7 worm cellular contexts compared by ENCODE assay signal in genomic region chrV:11176693-11177304, ce11.
TF ChIP-seq lines count a peak whose summit lies in the region.
"Not testable (repeated sequence)": the region's sequence is repeated elsewhere in the genome, so short reads cannot be mapped to it uniquely, and the experiment has no call there.

No protein-coding gene starts in this region.

TF ChIP-seq in whole organism, L1 larva, 84 proteins besides CTCF, POLR2A, EP300 and RAD21 (continues in another document):
- TF ChIP-seq elt-2 (tag; optimal IDR thresholded peaks at IDR 0.05; lab: Kevin White, UChicago), result peak; percentile 93
- TF ChIP-seq efl-1 (optimal IDR thresholded peaks at IDR 0.05; lab: Kevin White, UChicago), result peak in 1 of 2 experiments; percentile 17
- peak in 1 of 2 experiments; percentile 85 for TF ChIP-seq efl-1 (GFP tag; optimal IDR thresholded peaks at IDR 0.05 in 1 of 2; lab: Kevin White, UChicago)
- TF ChIP-seq nhr-20 (tag; optimal IDR thresholded peaks at IDR 0.05; lab: Kevin White, UChicago), result peak; percentile 74
- TF ChIP-seq nhr-77 (tag; optimal IDR thresholded peaks at IDR 0.05; lab: Kevin White, UChicago), result peak; percentile 13
- TF ChIP-seq elt-3 (tag; optimal IDR thresholded peaks at IDR 0.05; lab: Kevin White, UChicago), result peak in 4 of 6 experiments; percentile 16 to 55 (median 40)
- TF ChIP-seq ceh-88 (GFP tag; IDR thresholded peaks at IDR 0.05; lab: Robert Waterston, UW), result 0 out of 2 replicates have a peak, but pooled peaks have one; percentile 2
- peak; percentile 82 for TF ChIP-seq rnt-1 (tag; optimal IDR thresholded peaks at IDR 0.05; lab: Kevin White, UChicago)
- peak in 1 of 2 experiments; percentile 11 for TF ChIP-seq lsy-2 (tag; optimal IDR thresholded peaks at IDR 0.05; lab: Kevin White, UChicago)
- peak; percentile 82 for TF ChIP-seq nhr-90 (tag; optimal IDR thresholded peaks at IDR 0.05; lab: Kevin White, UChicago; ENCODE audit: poor library complexity)
- TF ChIP-seq xbp-1 (tag; optimal IDR thresholded peaks at IDR 0.05; lab: Kevin White, UChicago), result peak; percentile 10
- TF ChIP-seq nhr-85 (tag; lab: Kevin White, UChicago), result peak; percentile 86

TF ChIP-seq in whole organism, L2 larva, 48 proteins besides CTCF, POLR2A, EP300 and RAD21:
- TF ChIP-seq fos-1 (tag; optimal IDR thresholded peaks at IDR 0.05; lab: Kevin White, UChicago) (peak; percentile 45), F13H6.1 (tag; optimal IDR thresholded peaks at IDR 0.05; lab: Kevin White, UChicago) (peak; percentile 65), snpc-4 (tag; optimal IDR thresholded peaks at IDR 0.05; lab: Kevin White, UChicago) (peak; percentile 96), gmeb-1 (tag; optimal IDR thresholded peaks at IDR 0.05; lab: Kevin White, UChicago) (peak; percentile 33), nhr-129 (tag; optimal IDR thresholded peaks at IDR 0.05; lab: Kevin White, UChicago) (peak; percentile 29), mdl-1 (tag; optimal IDR thresholded peaks at IDR 0.05; lab: Kevin White, UChicago) (peak in 1 of 2 experiments; percentile 23), lin-13 (GFP tag; optimal IDR thresholded peaks at IDR 0.05; lab: Kevin White, UChicago) (peak; percentile 21), nhr-21 (tag; optimal IDR thresholded peaks at IDR 0.05; lab: Kevin White, UChicago) (peak; percentile 59), sma-3 (GFP tag; optimal IDR thresholded peaks at IDR 0.05; lab: Kevin White, UChicago) (peak; percentile 69), crh-2 (tag; optimal IDR thresholded peaks at IDR 0.05; lab: Kevin White, UChicago) (peak; percentile 24), sma-9 (GFP tag; optimal IDR thresholded peaks at IDR 0.05; lab: Kevin White, UChicago) (peak; percentile 87)
- not testable (repeated sequence) for TF ChIP-seq sma-9 (tag; optimal IDR thresholded peaks at IDR 0.05; lab: Kevin White, UChicago)

TF ChIP-seq in whole organism, L3 larva, 47 proteins besides CTCF, POLR2A, EP300 and RAD21:
- TF ChIP-seq R02D3.7 (tag; optimal IDR thresholded peaks at IDR 0.05; lab: Kevin White, UChicago), result peak; percentile 5
- peak; percentile 61 for TF ChIP-seq nhr-43 (tag; optimal IDR thresholded peaks at IDR 0.05; lab: Kevin White, UChicago; ENCODE audit: poor library complexity, severe bottlenecking)
- peak; percentile 97 for TF ChIP-seq snpc-4 (tag; optimal IDR thresholded peaks at IDR 0.05; lab: Kevin White, UChicago)
- peak; percentile 65 for TF ChIP-seq pqm-1 (tag; optimal IDR thresholded peaks at IDR 0.05; lab: Kevin White, UChicago)
- TF ChIP-seq elt-2 (tag; optimal IDR thresholded peaks at IDR 0.05; lab: Kevin White, UChicago), result peak; percentile 76
- TF ChIP-seq nfya-1 (tag; optimal IDR thresholded peaks at IDR 0.05; lab: Kevin White, UChicago; ENCODE audit: insufficient read depth), result peak; percentile 14
- TF ChIP-seq ama-1 (optimal IDR thresholded peaks at IDR 0.05; lab: Kevin White, UChicago), result peak; percentile 47
- TF ChIP-seq nhr-77 (tag; optimal IDR thresholded peaks at IDR 0.05; lab: Kevin White, UChicago), result peak; percentile 38

TF ChIP-seq in whole organism, L4 larva, 104 proteins besides CTCF, POLR2A, EP300 and RAD21 (continues in another document):
- TF ChIP-seq zip-2 (tag; optimal IDR thresholded peaks at IDR 0.05; lab: Kevin White, UChicago) (peak; percentile 26), hlh-30 (tag; optimal IDR thresholded peaks at IDR 0.05; lab: Kevin White, UChicago; ENCODE audit: insufficient read depth) (peak; percentile 46), Y48G9A.11 (GFP tag; IDR thresholded peaks at IDR 0.05; lab: Robert Waterston, UW) (peak; percentile 60), pha-4 (GFP tag; IDR thresholded peaks at IDR 0.05; lab: Robert Waterston, UW) (peak; percentile 69), dve-1 (tag; optimal IDR thresholded peaks at IDR 0.05; lab: Kevin White, UChicago; ENCODE audit: insufficient read depth) (peak; percentile 70), F10B5.3 (tag; optimal IDR thresholded peaks at IDR 0.05; lab: Kevin White, UChicago) (peak; percentile 35), nhr-102 (tag; optimal IDR thresholded peaks at IDR 0.05; lab: Kevin White, UChicago) (peak; percentile 76), F49E8.2 (tag; optimal IDR thresholded peaks at IDR 0.05; lab: Kevin White, UChicago; ENCODE audit: borderline replicate concordance) (peak; percentile 84), mep-1 (tag; optimal IDR thresholded peaks at IDR 0.05; lab: Kevin White, UChicago) (peak; percentile 50), nhr-41 (GFP tag; IDR thresholded peaks at IDR 0.05; lab: Robert Waterston, UW) (0 out of 2 replicates have a peak, but pooled peaks have one; percentile 7), ceh-44 (GFP tag; IDR thresholded peaks at IDR 0.05; lab: Robert Waterston, UW) (peak; percentile 81), php-3 (GFP tag; IDR thresholded peaks at IDR 0.05; lab: Robert Waterston, UW) (peak; percentile 60), arid-1 (GFP tag; conservative IDR thresholded peaks at IDR 0.05; lab: Robert Waterston, UW) (peak; percentile 85)
- not testable (repeated sequence) for TF ChIP-seq pha-4 (tag; optimal IDR thresholded peaks at IDR 0.05; lab: Kevin White, UChicago)

TF ChIP-seq in whole organism, late embryonic, 69 proteins besides CTCF, POLR2A, EP300 and RAD21:
- TF ChIP-seq elt-2 (tag; optimal IDR thresholded peaks at IDR 0.05; lab: Kevin White, UChicago), result peak; percentile 46

TF ChIP-seq in whole organism, mixed stage, embryonic, 35 proteins besides CTCF, POLR2A, EP300 and RAD21:
- peak; percentile 2 for TF ChIP-seq sem-2 (GFP tag; optimal IDR thresholded peaks at IDR 0.05; lab: Kevin White, UChicago)

TF ChIP-seq in whole organism, young adult, 124 proteins besides CTCF, POLR2A, EP300 and RAD21 (continues in another document):
- peak; percentile 76; the same call in 1 of the 2 replicates for TF ChIP-seq Y53G8AR.9 (GFP tag; conservative IDR thresholded peaks at IDR 0.05; lab: Robert Waterston, UW)
- peak; percentile 98 for TF ChIP-seq pbrm-1 (GFP tag; IDR thresholded peaks at IDR 0.05; lab: Robert Waterston, UW)
- TF ChIP-seq F49E8.2 (tag; optimal IDR thresholded peaks at IDR 0.05; lab: Kevin White, UChicago; ENCODE audit: insufficient read depth), result peak; percentile 89
- TF ChIP-seq mcd-1 (GFP tag; IDR thresholded peaks at IDR 0.05; lab: Robert Waterston, UW), result peak; percentile 80
- TF ChIP-seq Y56A3A.18 (GFP tag; IDR thresholded peaks at IDR 0.05; lab: Robert Waterston, UW), result peak; percentile 89
- peak; percentile 79 for TF ChIP-seq tbp1 (GFP tag; optimal IDR thresholded peaks at IDR 0.05; lab: Kevin White, UChicago)
- TF ChIP-seq snpc-1.1 (tag; optimal IDR thresholded peaks at IDR 0.05; lab: Kevin White, UChicago; ENCODE audit: insufficient read depth), result peak; percentile 95
- peak; percentile 19 for TF ChIP-seq ceh-27 (GFP tag; optimal IDR thresholded peaks at IDR 0.05; lab: Kevin White, UChicago)
- TF ChIP-seq madf-8 (GFP tag; conservative IDR thresholded peaks at IDR 0.05; lab: Robert Waterston, UW), result peak; percentile 35; the same call in 1 of the 2 replicates
- TF ChIP-seq xnd-1 (tag; optimal IDR thresholded peaks at IDR 0.05; lab: Kevin White, UChicago), result peak; percentile 10
- TF ChIP-seq tlf-1 (GFP tag; optimal IDR thresholded peaks at IDR 0.05; lab: Kevin White, UChicago), result peak; percentile 38
- peak; percentile 69; the same call in 1 of the 2 replicates for TF ChIP-seq ekl-4 (GFP tag; IDR thresholded peaks at IDR 0.05; lab: Robert Waterston, UW)
- peak; percentile 94 for TF ChIP-seq snpc-1.3 (tag; optimal IDR thresholded peaks at IDR 0.05; lab: Kevin White, UChicago; ENCODE audit: insufficient read depth)
- peak; percentile 43; the same call in 1 of the 2 replicates for TF ChIP-seq aptf-2 (GFP tag; conservative IDR thresholded peaks at IDR 0.05; lab: Robert Waterston, UW)
- TF ChIP-seq egrh-3 (GFP tag; IDR thresholded peaks at IDR 0.05; lab: Robert Waterston, UW), result 0 out of 2 replicates have a peak, but pooled peaks have one; percentile 6
- peak; percentile 17 for TF ChIP-seq hrde-1 (tag; optimal IDR thresholded peaks at IDR 0.05; lab: Kevin White, UChicago; ENCODE audit: borderline replicate concordance)
- peak; percentile 23 for TF ChIP-seq ets-4 (GFP tag; optimal IDR thresholded peaks at IDR 0.05; lab: Kevin White, UChicago)
- TF ChIP-seq ceh-91 (GFP tag; IDR thresholded peaks at IDR 0.05; lab: Robert Waterston, UW), result peak; percentile 25; the same call in 1 of the 2 replicates
- TF ChIP-seq B0261.1 (tag; optimal IDR thresholded peaks at IDR 0.05; lab: Kevin White, UChicago), result peak; percentile 38
- TF ChIP-seq nhr-80 (tag; optimal IDR thresholded peaks at IDR 0.05; lab: Kevin White, UChicago), result peak; percentile 63
- TF ChIP-seq madf-6 (GFP tag; IDR thresholded peaks at IDR 0.05; lab: Robert Waterston, UW), result peak; percentile 87
- TF ChIP-seq snpc-3.4 (tag; optimal IDR thresholded peaks at IDR 0.05; lab: Kevin White, UChicago), result peak; percentile 94
- peak; percentile 65 for TF ChIP-seq ceh-100 (GFP tag; IDR thresholded peaks at IDR 0.05; lab: Robert Waterston, UW)
- TF ChIP-seq lir-1 (GFP tag; conservative IDR thresholded peaks at IDR 0.05; lab: Robert Waterston, UW), result peak; percentile 46; the same call in 1 of the 2 replicates
- TF ChIP-seq T07F8.4 (tag; optimal IDR thresholded peaks at IDR 0.05; lab: Kevin White, UChicago), result peak; percentile 15
- peak; percentile 96 for TF ChIP-seq snpc-4 (GFP tag; optimal IDR thresholded peaks at IDR 0.05; lab: Kevin White, UChicago)
- TF ChIP-seq snpc-4 (tag; optimal IDR thresholded peaks at IDR 0.05; lab: Kevin White, UChicago), result peak; percentile 97 to 99 (median 98)
- TF ChIP-seq unc-130 (GFP tag; optimal IDR thresholded peaks at IDR 0.05; lab: Kevin White, UChicago), result peak; percentile 57
- peak; percentile 92 for TF ChIP-seq rcor-1 (GFP tag; IDR thresholded peaks at IDR 0.05; lab: Robert Waterston, UW)
- TF ChIP-seq ztf-3 (GFP tag; optimal IDR thresholded peaks at IDR 0.05; lab: Kevin White, UChicago), result peak; percentile 7
- peak; percentile 92 for TF ChIP-seq attf-6 (GFP tag; IDR thresholded peaks at IDR 0.05; lab: Robert Waterston, UW)
- TF ChIP-seq egl-18 (GFP tag; IDR thresholded peaks at IDR 0.05; lab: Robert Waterston, UW), result 0 out of 2 replicates have a peak, but pooled peaks have one; percentile 55
- TF ChIP-seq hsf-1 (GFP tag; IDR thresholded peaks at IDR 0.05; lab: Robert Waterston, UW), result peak; percentile 58
- peak; percentile 92 for TF ChIP-seq hmg-1.2 (GFP tag; IDR thresholded peaks at IDR 0.05; lab: Robert Waterston, UW)
- peak; percentile 87 for TF ChIP-seq lsy-27 (tag; optimal IDR thresholded peaks at IDR 0.05; lab: Kevin White, UChicago; ENCODE audit: borderline replicate concordance, insufficient read depth)
- TF ChIP-seq lsl-1 (GFP tag; optimal IDR thresholded peaks at IDR 0.05; lab: Kevin White, UChicago), result peak; percentile 67
- TF ChIP-seq hmg-20 (GFP tag; IDR thresholded peaks at IDR 0.05; lab: Robert Waterston, UW), result peak; percentile 59
- TF ChIP-seq D2030.7 (GFP tag; IDR thresholded peaks at IDR 0.05; lab: Robert Waterston, UW), result peak; percentile 91
- TF ChIP-seq rec-8 (tag; optimal IDR thresholded peaks at IDR 0.05; lab: Kevin White, UChicago), result peak in 1 of 2 experiments; percentile 31
